Fruit fly (Drosophila melanogaster) whole organism, embryonic: Measurements from ENCODE around the gene IFT54.

Experiments
- B-H2 ChIP-seq: fragments of 200-800 bp; sonication (Bioruptor generic); optimal IDR thresholded peaks from 2 replicates; lab custom pipeline; 2018; ENCODE audit warnings: missing biosample characterization, mild to moderate bottlenecking, missing genetic modification characterization
- Bgb ChIP-seq: fragments of 200-800 bp; sonication (Bioruptor generic); IDR thresholded peaks from 2 replicates; pipeline ENCODE4 v1.3.6; 2022; ENCODE audit warnings: missing biosample characterization, missing genetic modification characterization; ENCODE audit not compliant: partially characterized antibody
- CG10959 ChIP-seq: fragments of 200-800 bp; sonication (Bioruptor generic); IDR thresholded peaks from 2 replicates; pipeline ENCODE4 v1.3.6; 2022; ENCODE audit warnings: missing biosample characterization, missing genetic modification characterization
- CG10979 ChIP-seq: fragments of 200-800 bp; sonication (Bioruptor generic); optimal IDR thresholded peaks from 2 replicates; lab custom pipeline; 2018; ENCODE audit warnings: missing biosample characterization, mild to moderate bottlenecking, missing genetic modification characterization, moderate library complexity
- CG11456 ChIP-seq: fragments of 200-800 bp; sonication (Bioruptor generic); IDR thresholded peaks from 3 replicates; pipeline ENCODE4 v1.3.6; 2022; ENCODE audit warnings: missing biosample characterization, missing genetic modification characterization
- CG11695 ChIP-seq: fragments of 200-800 bp; sonication (Bioruptor generic); IDR thresholded peaks from 3 replicates; pipeline ENCODE4 v1.3.6; 2022; ENCODE audit warnings: missing biosample characterization, missing genetic modification characterization
- CG12155 ChIP-seq: fragments of 200-800 bp; sonication (Bioruptor generic); optimal IDR thresholded peaks from 3 replicates; lab custom pipeline; 2016; ENCODE audit warnings: missing biosample characterization, missing genetic modification characterization
- CG12659 ChIP-seq: fragments of 200-800 bp; sonication (Bioruptor generic); optimal IDR thresholded peaks from 3 replicates; lab custom pipeline; 2017; ENCODE audit warnings: mild to moderate bottlenecking, missing biosample characterization, missing genetic modification reagents, missing genetic modification characterization
- CG12769 ChIP-seq: fragments of 200-800 bp; sonication (Bioruptor generic); optimal IDR thresholded peaks from 2 replicates; lab custom pipeline; 2019; ENCODE audit warnings: missing biosample characterization, mild to moderate bottlenecking, missing genetic modification characterization, moderate library complexity
- CG13287 ChIP-seq: fragments of 200-800 bp; sonication (Bioruptor generic); IDR thresholded peaks from 2 replicates; pipeline ENCODE4 v1.3.6; 2022; ENCODE audit warnings: missing biosample characterization, missing genetic modification characterization; ENCODE audit not compliant: partially characterized antibody
- CG14050 ChIP-seq: fragments of 200-800 bp; sonication (Bioruptor generic); IDR thresholded peaks from 3 replicates; pipeline ENCODE4 v1.3.6; 2022; ENCODE audit warnings: missing biosample characterization, missing genetic modification characterization
- CG18619 ChIP-seq: fragments of 200-800 bp; sonication (Bioruptor generic); optimal IDR thresholded peaks from 3 replicates; lab custom pipeline; 2017; ENCODE audit warnings: missing biosample characterization, mild to moderate bottlenecking, missing genetic modification characterization
- CG2116 ChIP-seq: fragments of 200-800 bp; sonication (Bioruptor generic); optimal IDR thresholded peaks from 3 replicates; lab custom pipeline; 2018; ENCODE audit warnings: missing biosample characterization, mild to moderate bottlenecking, missing genetic modification characterization
- CG2678 ChIP-seq: fragments of 200-800 bp; sonication (Bioruptor generic); optimal IDR thresholded peaks from 3 replicates; lab custom pipeline; 2019; ENCODE audit warnings: missing biosample characterization, mild to moderate bottlenecking, missing genetic modification characterization, moderate library complexity
- CG31388 ChIP-seq: fragments of 200-800 bp; sonication (Bioruptor generic); optimal IDR thresholded peaks from 2 replicates; lab custom pipeline; 2016; ENCODE audit warnings: missing biosample characterization, missing genetic modification characterization
- CG3281 ChIP-seq: fragments of 200-800 bp; sonication (Bioruptor generic); optimal IDR thresholded peaks from 3 replicates; lab custom pipeline; 2017; ENCODE audit warnings: missing biosample characterization, mild to moderate bottlenecking, missing genetic modification characterization
- CG4730 ChIP-seq: fragments of 200-800 bp; sonication (Bioruptor generic); IDR thresholded peaks from 2 replicates; pipeline ENCODE4 v1.3.6; 2022; ENCODE audit warnings: missing biosample characterization, missing genetic modification characterization
- CG7271 ChIP-seq: fragments of 200-800 bp; sonication (Bioruptor generic); optimal IDR thresholded peaks from 2 replicates; lab custom pipeline; 2018; ENCODE audit warnings: missing biosample characterization, mild to moderate bottlenecking, missing genetic modification characterization, moderate library complexity
- CG7963 ChIP-seq: fragments of 200-800 bp; sonication (Bioruptor generic); IDR thresholded peaks from 3 replicates; pipeline ENCODE4 v1.3.6; 2022; ENCODE audit warnings: missing biosample characterization, missing genetic modification characterization; ENCODE audit not compliant: partially characterized antibody
- CG9437 ChIP-seq: fragments of 200-800 bp; sonication (Bioruptor generic); optimal IDR thresholded peaks from 2 replicates; lab custom pipeline; 2018; ENCODE audit warnings: missing biosample characterization, mild to moderate bottlenecking, missing genetic modification characterization
- CG9609 ChIP-seq: fragments of 200-800 bp; sonication (Bioruptor generic); optimal IDR thresholded peaks from 3 replicates; lab custom pipeline; 2016; ENCODE audit warnings: missing biosample characterization, missing genetic modification characterization
- CrebB ChIP-seq: fragments of 200-800 bp; sonication (Bioruptor generic); optimal IDR thresholded peaks from 3 replicates; lab custom pipeline; 2018; ENCODE audit warnings: missing biosample characterization, mild to moderate bottlenecking, missing genetic modification characterization
- D19A ChIP-seq: fragments of 200-800 bp; optimal IDR thresholded peaks from 3 replicates; lab custom pipeline; 2019; ENCODE audit warnings: missing biosample characterization, mild to moderate bottlenecking, missing genetic modification characterization, moderate library complexity
- Deaf1 ChIP-seq: fragments of 200-800 bp; optimal IDR thresholded peaks from 3 replicates; lab custom pipeline; 2019; ENCODE audit warnings: missing biosample characterization, mild to moderate bottlenecking, missing genetic modification characterization, moderate library complexity
- Dfd ChIP-seq, 2 experiments: fragments of >200 bp; optimal IDR thresholded peaks; 2 replicates each; lab custom pipeline; 2017; ENCODE audit warnings: missing biosample characterization in 2 of 2, missing genetic modification characterization in 2 of 2
- Dip2 ChIP-seq: fragments of 200-800 bp; sonication (Bioruptor generic); IDR thresholded peaks from 2 replicates; pipeline ENCODE4 v1.3.6; 2022; ENCODE audit warnings: missing biosample characterization, missing genetic modification characterization
- Dip3 ChIP-seq: fragments of 200-800 bp; sonication (Bioruptor generic); optimal IDR thresholded peaks from 3 replicates; lab custom pipeline; 2016; ENCODE audit warnings: missing biosample characterization, missing genetic modification characterization
- Dll ChIP-seq: fragments of 200-800 bp; sonication (Bioruptor generic); IDR thresholded peaks from 4 replicates; pipeline ENCODE4 v1.3.6; 2022; ENCODE audit warnings: missing biosample characterization, missing genetic modification characterization; ENCODE audit not compliant: partially characterized antibody
- Gsc ChIP-seq: fragments of 200-800 bp; sonication (Bioruptor generic); IDR thresholded peaks from 2 replicates; pipeline ENCODE4 v1.3.6; 2022; ENCODE audit warnings: missing biosample characterization, missing genetic modification characterization
- Hey ChIP-seq: fragments of 200-800 bp; sonication (Bioruptor generic); optimal IDR thresholded peaks from 3 replicates; lab custom pipeline; 2018; ENCODE audit warnings: missing biosample characterization, mild to moderate bottlenecking, missing genetic modification characterization
- HmgZ ChIP-seq: fragments of 200-800 bp; sonication (Bioruptor generic); optimal IDR thresholded peaks from 2 replicates; lab custom pipeline; 2018; ENCODE audit warnings: missing biosample characterization, mild to moderate bottlenecking, missing genetic modification characterization
- Lpt ChIP-seq: fragments of >200 bp; optimal IDR thresholded peaks from 2 replicates; lab custom pipeline; 2018; ENCODE audit warnings: missing biosample characterization, missing genetic modification characterization
- Nf-YC ChIP-seq: fragments of 200-800 bp; optimal IDR thresholded peaks from 3 replicates; lab custom pipeline; 2019; ENCODE audit warnings: missing biosample characterization, mild to moderate bottlenecking, missing genetic modification characterization, moderate library complexity
- Oli ChIP-seq: fragments of 200-800 bp; sonication (Bioruptor generic); optimal IDR thresholded peaks from 2 replicates; lab custom pipeline; 2018; ENCODE audit warnings: missing biosample characterization, mild to moderate bottlenecking, missing genetic modification characterization, moderate library complexity
- Rx ChIP-seq: fragments of 200-800 bp; sonication (Bioruptor generic); IDR thresholded peaks from 2 replicates; pipeline ENCODE4 v1.3.6; 2022; ENCODE audit warnings: missing biosample characterization, missing genetic modification characterization
- az2 ChIP-seq: fragments of 200-800 bp; sonication (Bioruptor generic); optimal IDR thresholded peaks from 3 replicates; lab custom pipeline; 2016; ENCODE audit warnings: missing biosample characterization, missing genetic modification characterization
- crc ChIP-seq: fragments of 200-800 bp; sonication (Bioruptor generic); optimal IDR thresholded peaks from 2 replicates; lab custom pipeline; 2016; ENCODE audit warnings: missing biosample characterization, missing genetic modification characterization
- dati ChIP-seq: fragments of 200-800 bp; sonication (Bioruptor generic); IDR thresholded peaks from 2 replicates; pipeline ENCODE4 v1.3.6; 2022; ENCODE audit warnings: missing biosample characterization, missing genetic modification characterization
- emc ChIP-seq: fragments of 200-800 bp; sonication (Bioruptor generic); optimal IDR thresholded peaks from 2 replicates; lab custom pipeline; 2016; ENCODE audit warnings: missing biosample characterization, missing genetic modification characterization
- gcm ChIP-seq: fragments of 200-800 bp; sonication (Bioruptor generic); optimal IDR thresholded peaks from 2 replicates; lab custom pipeline; 2019; ENCODE audit warnings: missing biosample characterization, mild to moderate bottlenecking, missing genetic modification characterization, moderate library complexity
- gcm2 ChIP-seq: fragments of 200-800 bp; sonication (Bioruptor generic); optimal IDR thresholded peaks from 2 replicates; lab custom pipeline; 2016; ENCODE audit warnings: missing biosample characterization, missing genetic modification characterization
- inv ChIP-seq: fragments of 200-800 bp; sonication (Bioruptor generic); IDR thresholded peaks from 2 replicates; pipeline ENCODE4 v1.3.6; 2022; ENCODE audit warnings: missing biosample characterization, missing genetic modification characterization; ENCODE audit not compliant: partially characterized antibody
- maf-S ChIP-seq: fragments of 200-800 bp; sonication (Bioruptor generic); optimal IDR thresholded peaks from 2 replicates; lab custom pipeline; 2016; ENCODE audit warnings: missing biosample characterization, missing genetic modification characterization
- mam ChIP-seq: fragments of 200-800 bp; sonication (Bioruptor generic); optimal IDR thresholded peaks from 3 replicates; lab custom pipeline; 2016; ENCODE audit warnings: missing biosample characterization, missing genetic modification characterization
- pb ChIP-seq: fragments of 200-800 bp; sonication (Bioruptor generic); optimal IDR thresholded peaks from 3 replicates; lab custom pipeline; 2016; ENCODE audit warnings: missing biosample characterization, missing genetic modification characterization
- pita ChIP-seq: fragments of 200-800 bp; sonication (Bioruptor generic); optimal IDR thresholded peaks from 2 replicates; lab custom pipeline; 2017; ENCODE audit warnings: missing biosample characterization, mild to moderate bottlenecking, missing genetic modification characterization
- psq ChIP-seq: fragments of 200-800 bp; sonication (Bioruptor generic); optimal IDR thresholded peaks from 2 replicates; lab custom pipeline; 2017; ENCODE audit warnings: missing biosample characterization, missing genetic modification characterization
- rib ChIP-seq: fragments of 200-800 bp; sonication (Bioruptor generic); IDR thresholded peaks from 2 replicates; pipeline ENCODE4 v1.3.6; 2022; ENCODE audit warnings: missing biosample characterization, missing genetic modification characterization
- run ChIP-seq: fragments of 200-800 bp; sonication (Bioruptor generic); optimal IDR thresholded peaks from 3 replicates; lab custom pipeline; 2018; ENCODE audit warnings: missing biosample characterization, mild to moderate bottlenecking, missing genetic modification characterization
- sim ChIP-seq: fragments of 200-800 bp; sonication (Bioruptor generic); IDR thresholded peaks from 2 replicates; pipeline ENCODE4 v1.3.6; 2022; ENCODE audit warnings: missing biosample characterization, missing genetic modification characterization
- usp ChIP-seq: fragments of >200 bp; optimal IDR thresholded peaks from 2 replicates; lab custom pipeline; 2017; ENCODE audit warnings: missing biosample characterization, missing genetic modification characterization

The IFT54 gene

dm6 chr3R:14277894-14278522 lies 24.2 kb upstream of the IFT54 start (continued):
- peak; percentile 68 for TF ChIP-seq CG4730 (GFP tag; lab: Robert Waterston, UW)
- peak; percentile 93 for TF ChIP-seq CG10979
- no peak for TF ChIP-seq CG7963 (GFP tag; lab: Robert Waterston, UW)
- TF ChIP-seq Dip3 (GFP tag; lab: Kevin White, UChicago), result no peak
- TF ChIP-seq Gsc, result no peak
- TF ChIP-seq Hey (tag; lab: Kevin White, UChicago), result no peak
- TF ChIP-seq HmgZ (tag; lab: Kevin White, UChicago), result peak; percentile 64
- no peak for TF ChIP-seq CG12769 (tag; lab: Kevin White, UChicago)
- TF ChIP-seq CG14050 (GFP tag; lab: Robert Waterston, UW), result peak; percentile 80
- no peak for TF ChIP-seq pb
- TF ChIP-seq rib, result no peak
- TF ChIP-seq B-H2 (GFP tag; lab: Kevin White, UChicago), result peak; percentile 22
- no peak for TF ChIP-seq CG9609
- peak; percentile 65 for TF ChIP-seq CG12659 (GFP tag; lab: Kevin White, UChicago)
- peak; percentile 55 for TF ChIP-seq psq (GFP tag; lab: Kevin White, UChicago)
- TF ChIP-seq pita (GFP tag; lab: Kevin White, UChicago), result no peak
- TF ChIP-seq Dfd (GFP tag; optimal IDR thresholded peaks at IDR 0.05; lab: Kevin White, UChicago), result no peak
- TF ChIP-seq CG31388 (GFP tag; lab: Kevin White, UChicago), result peak; percentile 20
- peak; percentile 54 for TF ChIP-seq CG9437
- TF ChIP-seq az2 (GFP tag; lab: Kevin White, UChicago), result peak; percentile 72
- no peak for TF ChIP-seq CG3281 (GFP tag; lab: Kevin White, UChicago)
- no peak for TF ChIP-seq Lpt (GFP tag; lab: Kevin White, UChicago)
- TF ChIP-seq CG18619, result peak; percentile 73
- peak; percentile 81 for TF ChIP-seq sim (GFP tag; lab: Robert Waterston, UW)
- no peak for TF ChIP-seq Nf-YC (tag; lab: Kevin White, UChicago)
- TF ChIP-seq Dip2 (GFP tag; lab: Robert Waterston, UW), result no peak
- peak; percentile 89 for TF ChIP-seq CG11695 (GFP tag; lab: Robert Waterston, UW)
- 0 out of 2 replicates have a peak, but pooled peaks have one; percentile 49 for TF ChIP-seq dati (GFP tag; lab: Robert Waterston, UW)
- TF ChIP-seq D19A (tag; lab: Kevin White, UChicago), result peak; percentile 82
- TF ChIP-seq CG2116 (GFP tag; lab: Kevin White, UChicago), result peak; percentile 61
- peak; percentile 76 for TF ChIP-seq CG11456 (GFP tag; lab: Robert Waterston, UW)
- no peak for TF ChIP-seq Dll
- peak; percentile 18 for TF ChIP-seq gcm2 (GFP tag; lab: Kevin White, UChicago)
- TF ChIP-seq CG12155 (GFP tag; lab: Kevin White, UChicago), result no peak
- TF ChIP-seq emc (GFP tag; lab: Kevin White, UChicago), result no peak
- TF ChIP-seq CG13287 (GFP tag; lab: Robert Waterston, UW), result no peak
- no peak for TF ChIP-seq mam (GFP tag; lab: Kevin White, UChicago)
- peak; percentile 91 for TF ChIP-seq CG7271 (tag; lab: Kevin White, UChicago)
- TF ChIP-seq run (tag; lab: Kevin White, UChicago), result peak; percentile 41
- 0 out of 2 replicates have a peak, but pooled peaks have one; percentile 6 for TF ChIP-seq Rx (GFP tag; lab: Robert Waterston, UW)
- no peak for TF ChIP-seq inv (GFP tag; lab: Robert Waterston, UW)
- peak; percentile 75 for TF ChIP-seq Oli (tag; lab: Kevin White, UChicago)
- TF ChIP-seq CrebB (tag; lab: Kevin White, UChicago), result peak; percentile 78
- TF ChIP-seq Deaf1, result peak; percentile 89
- no peak for TF ChIP-seq usp
- TF ChIP-seq gcm (GFP tag; lab: Kevin White, UChicago), result no peak
- TF ChIP-seq crc (GFP tag; lab: Kevin White, UChicago), result no peak
- no peak for TF ChIP-seq maf-S (GFP tag; lab: Kevin White, UChicago)
- TF ChIP-seq CG2678 (tag; lab: Kevin White, UChicago), result no peak
- TF ChIP-seq Bgb (GFP tag; lab: Robert Waterston, UW), result no peak
- peak; percentile 83 for TF ChIP-seq CG10959
